Worm (Caenorhabditis elegans) whole organism, L1 larva: ENCODE data around the gene T20B12.7.
A peak's percentile ranks its signal among the peaks of the same experiment; 100 is the strongest.

Source experiments
- C04F5.9 ChIP-seq: sonication (generic microtip); optimal IDR thresholded peaks from 2 replicates; lab custom pipeline; 2016; ENCODE audit warnings: missing genetic modification characterization, missing compliant biosample characterization
- Y116A8C.19 ChIP-seq: sonication (generic microtip); optimal IDR thresholded peaks from 2 replicates; lab custom pipeline; 2016; ENCODE audit warnings: missing compliant biosample characterization, missing genetic modification characterization, borderline replicate concordance
- aly-2 ChIP-seq: fragments of 150-350 bp; optimal IDR thresholded peaks from 2 replicates; lab custom pipeline; 2014; ENCODE audit warnings: missing biosample characterization, missing genetic modification characterization
- blmp-1 ChIP-seq: fragments of 150-350 bp; optimal IDR thresholded peaks from 2 replicates; lab custom pipeline; 2014; ENCODE audit warnings: missing biosample characterization, missing genetic modification characterization
- ceh-63 ChIP-seq: fragments of 200-800 bp; sonication (Bioruptor generic); optimal IDR thresholded peaks from 2 replicates; lab custom pipeline; 2018; ENCODE audit warnings: mild to moderate bottlenecking, missing genetic modification characterization, missing compliant biosample characterization
- ceh-8 ChIP-seq: fragments of 200-800 bp; sonication (Bioruptor generic); optimal IDR thresholded peaks from 2 replicates; lab custom pipeline; 2018; ENCODE audit warnings: mild to moderate bottlenecking, missing genetic modification characterization, moderate library complexity, missing compliant biosample characterization
- ces-1 ChIP-seq: fragments of 150-350 bp; optimal IDR thresholded peaks from 2 replicates; lab custom pipeline; 2014; ENCODE audit warnings: missing biosample characterization, missing genetic modification reagents, missing genetic modification characterization
- dsc-1 ChIP-seq: sonication (generic microtip); optimal IDR thresholded peaks from 2 replicates; lab custom pipeline; 2016; ENCODE audit warnings: mild to moderate bottlenecking, missing genetic modification characterization, missing compliant biosample characterization
- efl-1 ChIP-seq, 4 experiments: fragments of 150-350 bp; optimal IDR thresholded peaks in 3 of 4; peaks in 1 of 4; 1 replicate in 1 of 4; 2 replicates in 3 of 4; lab custom pipeline; 2014; ENCODE audit warnings: missing biosample characterization in 2 of 4, missing genetic modification characterization in 2 of 4, missing genetic modification reagents in 2 of 4
- efl-3 ChIP-seq: fragments of 200-800 bp; sonication (Bioruptor generic); optimal IDR thresholded peaks from 2 replicates; lab custom pipeline; 2018; ENCODE audit warnings: mild to moderate bottlenecking, missing genetic modification characterization, missing compliant biosample characterization
- elt-3 ChIP-seq, 6 experiments: fragments of 150-350 bp in 1 of 6; sonication (generic microtip); optimal IDR thresholded peaks; 2 replicates each; lab custom pipeline; 2017 to 2018; ENCODE audit warnings: missing biosample characterization in 6 of 6, missing genetic modification characterization in 6 of 6, inconsistent platforms in 1 of 6
- ets-5 ChIP-seq: fragments of 200-800 bp; sonication (Bioruptor generic); IDR thresholded peaks from 2 replicates; pipeline ENCODE4 v1.3.6; 2022; ENCODE audit warnings: missing genetic modification characterization, missing compliant biosample characterization
- fkh-10 ChIP-seq: sonication (generic microtip); optimal IDR thresholded peaks from 2 replicates; lab custom pipeline; 2017; ENCODE audit warnings: missing biosample characterization, missing genetic modification reagents, missing genetic modification characterization
- fkh-4 ChIP-seq: sonication (generic microtip); optimal IDR thresholded peaks from 2 replicates; lab custom pipeline; 2016; ENCODE audit warnings: missing compliant biosample characterization, missing genetic modification characterization, borderline replicate concordance
- fkh-8 ChIP-seq: sonication (generic microtip); optimal IDR thresholded peaks from 2 replicates; lab custom pipeline; 2016; ENCODE audit warnings: mild to moderate bottlenecking, missing genetic modification characterization, missing compliant biosample characterization
- fos-1 ChIP-seq: fragments of 150-350 bp; optimal IDR thresholded peaks from 2 replicates; lab custom pipeline; 2014; ENCODE audit warnings: missing biosample characterization, missing genetic modification characterization
- grh-1 ChIP-seq: fragments of 200-800 bp; sonication (Bioruptor generic); IDR thresholded peaks from 2 replicates; pipeline ENCODE4 v1.3.6; 2022; ENCODE audit warnings: missing genetic modification reagents, missing genetic modification characterization, missing compliant biosample characterization
- irx-1 ChIP-seq: sonication (generic microtip); optimal IDR thresholded peaks from 2 replicates; lab custom pipeline; 2016; ENCODE audit warnings: missing genetic modification characterization, missing compliant biosample characterization
- isw-1 ChIP-seq: fragments of 200-800 bp; sonication (Bioruptor generic); IDR thresholded peaks from 2 replicates; pipeline ENCODE4 v1.3.6; 2022; ENCODE audit warnings: missing genetic modification characterization, missing compliant biosample characterization
- lin-13 ChIP-seq: fragments of 150-350 bp; optimal IDR thresholded peaks from 2 replicates; lab custom pipeline; 2014; ENCODE audit warnings: missing biosample characterization, missing genetic modification reagents, missing genetic modification characterization
- lin-14 ChIP-seq: fragments of 200-800 bp; sonication (Bioruptor generic); optimal IDR thresholded peaks from 2 replicates; lab custom pipeline; 2018; ENCODE audit warnings: mild to moderate bottlenecking, missing genetic modification characterization, moderate library complexity, missing compliant biosample characterization
- lsy-2 ChIP-seq, 2 experiments: fragments of 150-350 bp; optimal IDR thresholded peaks; 2 replicates each; lab custom pipeline; 2014; ENCODE audit warnings: missing biosample characterization in 2 of 2, missing genetic modification characterization in 2 of 2
- mab-9 ChIP-seq: fragments of 200-800 bp; sonication (Bioruptor generic); IDR thresholded peaks from 2 replicates; pipeline ENCODE4 v1.3.6; 2022; ENCODE audit warnings: missing genetic modification reagents, missing genetic modification characterization, missing compliant biosample characterization
- mdl-1 ChIP-seq, 2 experiments: fragments of 150-350 bp; optimal IDR thresholded peaks; 2 replicates each; lab custom pipeline; 2014 to 2017; ENCODE audit warnings: missing biosample characterization in 2 of 2, missing genetic modification characterization in 2 of 2, inconsistent platforms in 1 of 2
- mef-2 ChIP-seq: fragments of 150-350 bp; optimal IDR thresholded peaks from 2 replicates; lab custom pipeline; 2014; ENCODE audit warnings: missing biosample characterization, missing genetic modification characterization
- nhr-12 ChIP-seq: sonication (generic microtip); optimal IDR thresholded peaks from 2 replicates; lab custom pipeline; 2017; ENCODE audit warnings: missing biosample characterization, missing genetic modification characterization
- nhr-20 ChIP-seq: sonication (generic microtip); optimal IDR thresholded peaks from 2 replicates; lab custom pipeline; 2016; ENCODE audit warnings: mild to moderate bottlenecking, missing genetic modification characterization, missing compliant biosample characterization
- nhr-47 ChIP-seq: sonication (generic microtip); optimal IDR thresholded peaks from 2 replicates; lab custom pipeline; 2016; ENCODE audit warnings: mild to moderate bottlenecking, missing genetic modification characterization, moderate library complexity, missing compliant biosample characterization
- nhr-71 ChIP-seq: sonication (generic microtip); optimal IDR thresholded peaks from 2 replicates; lab custom pipeline; 2016; ENCODE audit warnings: mild to moderate bottlenecking, missing genetic modification characterization, moderate library complexity, missing compliant biosample characterization
- nhr-77 ChIP-seq: fragments of 150-350 bp; optimal IDR thresholded peaks from 2 replicates; lab custom pipeline; 2014; ENCODE audit warnings: missing biosample characterization, missing genetic modification characterization
- nhr-84 ChIP-seq: sonication (generic microtip); optimal IDR thresholded peaks from 2 replicates; lab custom pipeline; 2017; ENCODE audit warnings: missing biosample characterization, missing genetic modification characterization
- pag-3 ChIP-seq: sonication (generic microtip); optimal IDR thresholded peaks from 2 replicates; lab custom pipeline; 2017; ENCODE audit warnings: missing genetic modification characterization, mild to moderate bottlenecking, missing compliant biosample characterization, antibody characterized with exemption, borderline replicate concordance; ENCODE audit not compliant: insufficient read depth
- pax-3 ChIP-seq: fragments of 200-800 bp; sonication (Bioruptor generic); optimal IDR thresholded peaks from 2 replicates; lab custom pipeline; 2018; ENCODE audit warnings: mild to moderate bottlenecking, missing genetic modification characterization, moderate library complexity, missing compliant biosample characterization
- rnt-1 ChIP-seq: sonication (generic microtip); optimal IDR thresholded peaks from 2 replicates; lab custom pipeline; 2016; ENCODE audit warnings: mild to moderate bottlenecking, missing genetic modification characterization, moderate library complexity, missing compliant biosample characterization
- skn-1 ChIP-seq: fragments of 150-350 bp; optimal IDR thresholded peaks from 2 replicates; lab custom pipeline; 2014; ENCODE audit warnings: missing biosample characterization, missing genetic modification characterization
- snu-23 ChIP-seq: sonication (generic microtip); optimal IDR thresholded peaks from 2 replicates; lab custom pipeline; 2016; ENCODE audit warnings: missing genetic modification characterization, missing compliant biosample characterization
- sup-37 ChIP-seq: fragments of 200-800 bp; sonication (Bioruptor generic); optimal IDR thresholded peaks from 2 replicates; lab custom pipeline; 2018; ENCODE audit warnings: mild to moderate bottlenecking, missing genetic modification characterization, missing compliant biosample characterization
- unc-130 ChIP-seq: fragments of 150-350 bp; optimal IDR thresholded peaks from 2 replicates; lab custom pipeline; 2017; ENCODE audit warnings: missing biosample characterization, missing genetic modification characterization, inconsistent platforms
- unc-30 ChIP-seq: sonication (generic microtip); optimal IDR thresholded peaks from 2 replicates; lab custom pipeline; 2017; ENCODE audit warnings: missing biosample characterization, missing genetic modification characterization
- xbp-1 ChIP-seq: sonication (generic microtip); optimal IDR thresholded peaks from 2 replicates; lab custom pipeline; 2016; ENCODE audit warnings: missing genetic modification characterization, missing compliant biosample characterization
- zag-1 ChIP-seq: fragments of 150-350 bp; optimal IDR thresholded peaks from 2 replicates; lab custom pipeline; 2014; ENCODE audit warnings: missing biosample characterization, missing genetic modification characterization
- zip-4 ChIP-seq: fragments of 200-800 bp; sonication (Bioruptor generic); optimal IDR thresholded peaks from 2 replicates; lab custom pipeline; 2018; ENCODE audit warnings: mild to moderate bottlenecking, missing genetic modification characterization, moderate library complexity, missing compliant biosample characterization
- ztf-11 ChIP-seq, 2 experiments: sonication (generic microtip); optimal IDR thresholded peaks; 2 replicates each; lab custom pipeline; 2016 to 2017; ENCODE audit warnings: missing genetic modification characterization in 2 of 2, missing biosample characterization in 1 of 2, missing compliant biosample characterization in 1 of 2

The T20B12.7 gene

ce11 chrIII:7378945-7379344, at the start of gene T20B12.7:
Gene T20B12.7 (minus strand): TSS chrIII:7379045.
- TF ChIP-seq mab-9 (GFP tag; lab: Robert Waterston, UW) (no peak), irx-1 (no peak), sup-37 (GFP tag; lab: Kevin White, UChicago) (no peak), zip-4 (no peak), nhr-77 (no peak), fos-1 (tag; lab: Kevin White, UChicago) (no peak), ceh-8 (GFP tag; lab: Kevin White, UChicago) (no peak), efl-3 (GFP tag; lab: Kevin White, UChicago) (no peak), aly-2 (no peak), xbp-1 (tag; lab: Kevin White, UChicago) (no peak), ceh-63 (GFP tag; lab: Kevin White, UChicago) (no peak), isw-1 (GFP tag; lab: Robert Waterston, UW) (no peak)

ce11 chrIII:7399004-7399403, 20.2 kb upstream of the T20B12.7 start:
- TF ChIP-seq unc-30 (tag; lab: Kevin White, UChicago) (no peak), unc-130 (tag; lab: Kevin White, UChicago) (no peak), isw-1 (GFP tag; lab: Robert Waterston, UW) (no peak), pag-3 (tag; lab: Kevin White, UChicago) (no peak), nhr-12 (tag; lab: Kevin White, UChicago) (no peak), skn-1 (tag; lab: Kevin White, UChicago) (no peak), lin-14 (GFP tag; lab: Kevin White, UChicago) (peak; percentile 42), fkh-10 (GFP tag; lab: Kevin White, UChicago) (peak; percentile 82), xbp-1 (tag; lab: Kevin White, UChicago) (no peak)

- TF ChIP-seq nhr-71 = peak; percentile 14
- TF ChIP-seq lin-14 (GFP tag; lab: Kevin White, UChicago) = peak; percentile 3
- TF ChIP-seq xbp-1 (tag; lab: Kevin White, UChicago) = no peak
- TF ChIP-seq rnt-1 = peak; percentile 30
- TF ChIP-seq efl-1 (optimal IDR thresholded peaks at IDR 0.05; lab: Kevin White, UChicago) = peak; percentile 2
- TF ChIP-seq efl-1 (GFP tag; optimal IDR thresholded peaks at IDR 0.05 in 1 of 2; lab: Kevin White, UChicago) = no peak
- TF ChIP-seq C04F5.9 = no peak
- peak in 1 of 2 experiments; percentile 10 for TF ChIP-seq lsy-2 (tag; optimal IDR thresholded peaks at IDR 0.05; lab: Kevin White, UChicago)
- TF ChIP-seq blmp-1 (tag; lab: Kevin White, UChicago) = peak; percentile 11
Observed at ce11 chrIII:7397196-7397595, 18.4 kb upstream of the T20B12.7 start.

- TF ChIP-seq snu-23 (GFP tag; lab: Kevin White, UChicago) (no peak), dsc-1 (tag; lab: Kevin White, UChicago) (no peak), rnt-1 (no peak), lin-13 (no peak), ets-5 (GFP tag; lab: Robert Waterston, UW) (no peak), mef-2 (tag; lab: Kevin White, UChicago) (no peak)
Observed at ce11 chrIII:7395354-7395753, 16.5 kb upstream of the T20B12.7 start, which contains the start of gene lgc-50. Gene lgc-50 (minus strand): TSS chrIII:7395454.

ce11 chrIII:7387359-7387758, 8.5 kb upstream of the T20B12.7 start:
- TF ChIP-seq nhr-84 (tag; lab: Kevin White, UChicago) = no peak
- TF ChIP-seq isw-1 (GFP tag; lab: Robert Waterston, UW) = no peak
- no peak for TF ChIP-seq pax-3 (tag; lab: Kevin White, UChicago)
- peak in 1 of 2 experiments; percentile 36 for TF ChIP-seq mdl-1 (tag; optimal IDR thresholded peaks at IDR 0.05; lab: Kevin White, UChicago)
- TF ChIP-seq lsy-2 (tag; optimal IDR thresholded peaks at IDR 0.05; lab: Kevin White, UChicago) = peak in 1 of 2 experiments; percentile 52
- no peak for TF ChIP-seq unc-130 (tag; lab: Kevin White, UChicago)
- no peak for TF ChIP-seq lin-13
- no peak for TF ChIP-seq grh-1 (GFP tag; lab: Robert Waterston, UW)
- no peak for TF ChIP-seq blmp-1 (tag; lab: Kevin White, UChicago)
- TF ChIP-seq nhr-12 (tag; lab: Kevin White, UChicago) = no peak
- peak; percentile 54 for TF ChIP-seq nhr-47
- no peak for TF ChIP-seq fkh-4 (tag; lab: Kevin White, UChicago)
- no peak for TF ChIP-seq elt-3 (tag; optimal IDR thresholded peaks at IDR 0.05; lab: Kevin White, UChicago)
- no peak for TF ChIP-seq ces-1
- TF ChIP-seq nhr-20 (tag; lab: Kevin White, UChicago) = no peak
- TF ChIP-seq nhr-71 = peak; percentile 46
- no peak for TF ChIP-seq ztf-11 (tag; optimal IDR thresholded peaks at IDR 0.05; lab: Kevin White, UChicago)
- no peak for TF ChIP-seq zag-1 (tag; lab: Kevin White, UChicago)
- TF ChIP-seq Y116A8C.19 = no peak
- TF ChIP-seq xbp-1 (tag; lab: Kevin White, UChicago) = peak; percentile 18
- TF ChIP-seq fkh-8 (tag; lab: Kevin White, UChicago) = no peak
- no peak for TF ChIP-seq mef-2 (tag; lab: Kevin White, UChicago)
- no peak for TF ChIP-seq pag-3 (tag; lab: Kevin White, UChicago)
